ENCODE assay signal across 8 worm cellular contexts in the genomic region with DNA sequence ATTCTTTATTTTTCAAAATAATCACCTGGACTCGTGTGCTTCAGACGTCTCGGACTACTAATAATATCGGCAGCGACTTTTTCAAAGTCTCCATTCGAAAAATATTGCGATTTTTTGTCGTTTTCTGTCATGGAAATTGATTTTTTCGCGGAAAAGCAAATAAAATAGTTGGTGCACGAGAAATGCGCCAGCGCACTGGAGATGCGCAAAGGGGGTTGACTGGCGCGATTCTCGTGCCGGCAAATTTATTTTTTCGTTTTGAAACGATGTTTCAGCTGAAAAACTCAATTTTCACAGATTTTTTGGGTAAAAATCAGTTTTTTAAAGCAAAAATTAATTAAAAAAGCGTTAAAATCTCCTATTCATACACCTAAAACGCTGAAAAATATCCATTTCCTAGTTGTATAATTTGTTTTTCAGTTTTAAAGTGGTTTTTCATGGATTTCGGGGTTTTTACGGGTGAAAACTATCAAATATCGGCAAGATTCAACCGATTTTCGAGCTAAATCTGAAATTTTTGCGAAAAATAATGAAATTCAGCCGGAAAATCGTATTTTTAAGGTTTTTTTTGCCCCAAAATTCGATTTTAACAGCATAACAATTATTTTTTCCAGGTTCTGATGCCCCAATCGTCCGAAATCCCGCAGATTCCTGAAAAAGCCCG.
TF ChIP-seq lines count a peak whose summit lies in the region.

A gene (minus strand): TSS at position 263 of the 664 bp plus-strand sequence.
A gene (plus strand): TSS at position 614 of the 664 bp plus-strand sequence.

TF ChIP-seq in whole organism, L1 larva, 84 proteins besides CTCF, POLR2A, EP300 and RAD21 (continues in another document):
- TF ChIP-seq dpl-1 (GFP tag; optimal IDR thresholded peaks at IDR 0.05; lab: Kevin White, UChicago) (peak; percentile 72 to 82 (median 78)), nhr-71 (tag; optimal IDR thresholded peaks at IDR 0.05; lab: Kevin White, UChicago) (peak; percentile 86), mep-1 (tag; optimal IDR thresholded peaks at IDR 0.05; lab: Kevin White, UChicago) (peak; percentile 88), hlh-17 (GFP tag; optimal IDR thresholded peaks at IDR 0.05; lab: Kevin White, UChicago; ENCODE audit: borderline replicate concordance) (no peak), fkh-8 (tag; optimal IDR thresholded peaks at IDR 0.05; lab: Kevin White, UChicago) (peak; percentile 52), grh-1 (GFP tag; IDR thresholded peaks at IDR 0.05; lab: Robert Waterston, UW) (peak; percentile 70), unc-30 (tag; optimal IDR thresholded peaks at IDR 0.05; lab: Kevin White, UChicago) (no peak), fkh-10 (GFP tag; optimal IDR thresholded peaks at IDR 0.05; lab: Kevin White, UChicago) (no peak), mef-2 (tag; optimal IDR thresholded peaks at IDR 0.05; lab: Kevin White, UChicago) (no peak), lin-39 (tag; optimal IDR thresholded peaks at IDR 0.05; lab: Kevin White, UChicago) (peak; percentile 57)

TF ChIP-seq in whole organism, L2 larva, 48 proteins besides CTCF, POLR2A, EP300 and RAD21 (continues in another document):
- TF ChIP-seq nhr-25 (tag; optimal IDR thresholded peaks at IDR 0.05; lab: Kevin White, UChicago) = peak; percentile 57
- TF ChIP-seq Y55F3AM.14 (GFP tag; optimal IDR thresholded peaks at IDR 0.05; lab: Kevin White, UChicago) = no peak
- TF ChIP-seq nhr-12 (tag; optimal IDR thresholded peaks at IDR 0.05; lab: Kevin White, UChicago) = no peak
- TF ChIP-seq alr-1 (tag; optimal IDR thresholded peaks at IDR 0.05; lab: Kevin White, UChicago) = no peak
- TF ChIP-seq zag-1 (tag; optimal IDR thresholded peaks at IDR 0.05; lab: Kevin White, UChicago) = no peak
- peak; percentile 32 for TF ChIP-seq sma-3 (GFP tag; optimal IDR thresholded peaks at IDR 0.05; lab: Kevin White, UChicago)
- peak; percentile 82 for TF ChIP-seq lin-13 (GFP tag; optimal IDR thresholded peaks at IDR 0.05; lab: Kevin White, UChicago)
- TF ChIP-seq nhr-21 (tag; optimal IDR thresholded peaks at IDR 0.05; lab: Kevin White, UChicago) = peak; percentile 25
- TF ChIP-seq mdl-1 (tag; optimal IDR thresholded peaks at IDR 0.05; lab: Kevin White, UChicago) = no peak
- no peak for TF ChIP-seq ama-1 (optimal IDR thresholded peaks at IDR 0.05; lab: Kevin White, UChicago)
- peak; percentile 27 for TF ChIP-seq fos-1 (tag; optimal IDR thresholded peaks at IDR 0.05; lab: Kevin White, UChicago)

TF ChIP-seq in whole organism, L3 larva, 47 proteins besides CTCF, POLR2A, EP300 and RAD21 (continues in another document):
- TF ChIP-seq nfya-1 (tag; optimal IDR thresholded peaks at IDR 0.05; lab: Kevin White, UChicago; ENCODE audit: insufficient read depth) (peak; percentile 58), egl-5 (tag; optimal IDR thresholded peaks at IDR 0.05; lab: Kevin White, UChicago) (peak; percentile 28), daf-12 (tag; optimal IDR thresholded peaks at IDR 0.05; lab: Kevin White, UChicago) (no peak), nhr-11 (tag; optimal IDR thresholded peaks at IDR 0.05; lab: Kevin White, UChicago) (no peak), ama-1 (optimal IDR thresholded peaks at IDR 0.05; lab: Kevin White, UChicago) (no peak), aly-2 (tag; optimal IDR thresholded peaks at IDR 0.05; lab: Kevin White, UChicago) (no peak), zag-1 (tag; optimal IDR thresholded peaks at IDR 0.05; lab: Kevin White, UChicago) (no peak), nhr-237 (tag; optimal IDR thresholded peaks at IDR 0.05; lab: Kevin White, UChicago) (no peak), hmg-11 (tag; optimal IDR thresholded peaks at IDR 0.05; lab: Kevin White, UChicago) (peak; percentile 61), eor-1 (tag; optimal IDR thresholded peaks at IDR 0.05; lab: Kevin White, UChicago) (no peak), lin-15B (tag; optimal IDR thresholded peaks at IDR 0.05; lab: Kevin White, UChicago) (peak; percentile 61)

TF ChIP-seq in whole organism, L4 larva, 104 proteins besides CTCF, POLR2A, EP300 and RAD21 (continues in another document):
- TF ChIP-seq aly-2 (tag; optimal IDR thresholded peaks at IDR 0.05; lab: Kevin White, UChicago) (no peak), arid-1 (GFP tag; conservative IDR thresholded peaks at IDR 0.05; lab: Robert Waterston, UW) (0 out of 2 replicates have a peak, but pooled peaks have one; percentile 16), daf-16 (GFP tag; optimal IDR thresholded peaks at IDR 0.05; lab: Kevin White, UChicago) (peak in 1 of 2 experiments; percentile 7), daf-16 (tag; optimal IDR thresholded peaks at IDR 0.05; lab: Kevin White, UChicago) (peak; percentile 36), T26A8.4 (GFP tag; IDR thresholded peaks at IDR 0.05; lab: Robert Waterston, UW) (peak; percentile 75), snpc-1.2 (GFP tag; IDR thresholded peaks at IDR 0.05; lab: Robert Waterston, UW) (no peak), dve-1 (tag; optimal IDR thresholded peaks at IDR 0.05; lab: Kevin White, UChicago; ENCODE audit: insufficient read depth) (peak; percentile 72), ztf-11 (tag; optimal IDR thresholded peaks at IDR 0.05; lab: Kevin White, UChicago) (no peak), zip-2 (tag; optimal IDR thresholded peaks at IDR 0.05; lab: Kevin White, UChicago) (no peak), nhr-28 (tag; optimal IDR thresholded peaks at IDR 0.05; lab: Kevin White, UChicago) (peak; percentile 44)

TF ChIP-seq in whole organism, early embryonic, 17 proteins besides CTCF, POLR2A, EP300 and RAD21:
- TF ChIP-seq tbx-37 (GFP tag; conservative IDR thresholded peaks at IDR 0.05; lab: Robert Waterston, UW) = no peak
- peak; percentile 34 for TF ChIP-seq F13C5.2 (tag; optimal IDR thresholded peaks at IDR 0.05; lab: Kevin White, UChicago)
- TF ChIP-seq pes-1 (GFP tag; IDR thresholded peaks at IDR 0.05; lab: Robert Waterston, UW) = peak; percentile 43; the same call in 1 of the 2 replicates

TF ChIP-seq in whole organism, late embryonic, 69 proteins besides CTCF, POLR2A, EP300 and RAD21:
- TF ChIP-seq ceh-30 (tag; optimal IDR thresholded peaks at IDR 0.05; lab: Kevin White, UChicago) = peak; percentile 81
- TF ChIP-seq tbx-2 (tag; optimal IDR thresholded peaks at IDR 0.05; lab: Kevin White, UChicago) = peak; percentile 14
- TF ChIP-seq nfya-1 (tag; optimal IDR thresholded peaks at IDR 0.05; lab: Kevin White, UChicago) = peak; percentile 30
- no peak for TF ChIP-seq Y22D7AL.16 (tag; optimal IDR thresholded peaks at IDR 0.05; lab: Kevin White, UChicago)
- TF ChIP-seq ceh-48 (tag; optimal IDR thresholded peaks at IDR 0.05; lab: Kevin White, UChicago) = no peak
- no peak for TF ChIP-seq sox-4 (tag; optimal IDR thresholded peaks at IDR 0.05; lab: Kevin White, UChicago)
- peak; percentile 42 for TF ChIP-seq elt-2 (tag; optimal IDR thresholded peaks at IDR 0.05; lab: Kevin White, UChicago)
- peak; percentile 15 for TF ChIP-seq unc-42 (tag; optimal IDR thresholded peaks at IDR 0.05; lab: Kevin White, UChicago)
- TF ChIP-seq pha-2 (tag; optimal IDR thresholded peaks at IDR 0.05; lab: Kevin White, UChicago) = no peak
- TF ChIP-seq pha-4 (tag; optimal IDR thresholded peaks at IDR 0.05; lab: Kevin White, UChicago) = no peak
- no peak for TF ChIP-seq fkh-10 (GFP tag; optimal IDR thresholded peaks at IDR 0.05; lab: Kevin White, UChicago)
- TF ChIP-seq ceh-31 (tag; optimal IDR thresholded peaks at IDR 0.05; lab: Kevin White, UChicago) = peak; percentile 27
- no peak for TF ChIP-seq fkh-6 (tag; optimal IDR thresholded peaks at IDR 0.05; lab: Kevin White, UChicago)
TF ChIP-seq in whole organism, late embryonic: peak in this region for 6.

TF ChIP-seq in whole organism, mixed stage, embryonic, 35 proteins besides CTCF, POLR2A, EP300 and RAD21:
- TF ChIP-seq M03D4.4 (tag; optimal IDR thresholded peaks at IDR 0.05; lab: Kevin White, UChicago) = no peak
- no peak for TF ChIP-seq mls-2 (tag; optimal IDR thresholded peaks at IDR 0.05; lab: Kevin White, UChicago)
- TF ChIP-seq pha-4 (tag; optimal IDR thresholded peaks at IDR 0.05; lab: Kevin White, UChicago) = peak; percentile 53
- TF ChIP-seq ces-1 (GFP tag; optimal IDR thresholded peaks at IDR 0.05; lab: Kevin White, UChicago) = peak; percentile 28
- TF ChIP-seq mep-1 (tag; optimal IDR thresholded peaks at IDR 0.05; lab: Kevin White, UChicago) = peak; percentile 62
- TF ChIP-seq ceh-83 (GFP tag; optimal IDR thresholded peaks at IDR 0.05; lab: Kevin White, UChicago) = no peak
- no peak for TF ChIP-seq mab-5 (tag; optimal IDR thresholded peaks at IDR 0.05; lab: Kevin White, UChicago)
- TF ChIP-seq drap-1 (GFP tag; optimal IDR thresholded peaks at IDR 0.05; lab: Kevin White, UChicago) = peak; percentile 74
- TF ChIP-seq lsy-2 (tag; optimal IDR thresholded peaks at IDR 0.05; lab: Kevin White, UChicago) = peak; percentile 24
- peak; percentile 79 for TF ChIP-seq lin-13 (tag; optimal IDR thresholded peaks at IDR 0.05; lab: Kevin White, UChicago)

TF ChIP-seq in whole organism, young adult, 124 proteins besides CTCF, POLR2A, EP300 and RAD21 (continues in another document):
- TF ChIP-seq C06A6.2 (GFP tag; conservative IDR thresholded peaks at IDR 0.05; lab: Robert Waterston, UW) (peak; percentile 72), snpc-4 (GFP tag; optimal IDR thresholded peaks at IDR 0.05; lab: Kevin White, UChicago) (no peak), snpc-4 (tag; optimal IDR thresholded peaks at IDR 0.05; lab: Kevin White, UChicago) (peak in 3 of 4 experiments; percentile 36 to 66 (median 54)), fkh-3 (tag; optimal IDR thresholded peaks at IDR 0.05; lab: Kevin White, UChicago) (no peak), ztf-18 (tag; optimal IDR thresholded peaks at IDR 0.05; lab: Kevin White, UChicago) (peak; percentile 97), nfya-2 (GFP tag; IDR thresholded peaks at IDR 0.05; lab: Robert Waterston, UW) (no peak), sptf-2 (GFP tag; optimal IDR thresholded peaks at IDR 0.05; lab: Kevin White, UChicago) (no peak), let-607 (tag; optimal IDR thresholded peaks at IDR 0.05; lab: Kevin White, UChicago) (peak in 1 of 2 experiments; percentile 9), pbrm-1 (GFP tag; IDR thresholded peaks at IDR 0.05; lab: Robert Waterston, UW) (peak; percentile 85), lsl-1 (GFP tag; optimal IDR thresholded peaks at IDR 0.05; lab: Kevin White, UChicago) (peak; percentile 58), efl-1 (GFP tag; optimal IDR thresholded peaks at IDR 0.05; lab: Kevin White, UChicago) (peak; percentile 1), ztf-3 (GFP tag; optimal IDR thresholded peaks at IDR 0.05; lab: Kevin White, UChicago) (no peak), nhr-179 (tag; optimal IDR thresholded peaks at IDR 0.05; lab: Kevin White, UChicago) (no peak), ztf-26 (tag; optimal IDR thresholded peaks at IDR 0.05; lab: Kevin White, UChicago) (peak; percentile 46), ceh-79 (tag; optimal IDR thresholded peaks at IDR 0.05; lab: Kevin White, UChicago) (no peak), Y56A3A.18 (GFP tag; IDR thresholded peaks at IDR 0.05; lab: Robert Waterston, UW) (no peak), nhr-80 (tag; optimal IDR thresholded peaks at IDR 0.05; lab: Kevin White, UChicago) (peak; percentile 0), aptf-2 (GFP tag; conservative IDR thresholded peaks at IDR 0.05; lab: Robert Waterston, UW) (no peak), cebp-2 (GFP tag; IDR thresholded peaks at IDR 0.05; lab: Robert Waterston, UW) (no peak), K11D2.4 (GFP tag; IDR thresholded peaks at IDR 0.05; lab: Robert Waterston, UW) (peak; percentile 80), xnd-1 (tag; optimal IDR thresholded peaks at IDR 0.05; lab: Kevin White, UChicago) (peak; percentile 24)
